Worm (Caenorhabditis elegans) whole organism, mixed stage, embryonic: Measurements from ENCODE around the gene vab-8.

ENCODE experiments used
- ceh-43 ChIP-seq: fragments of 200-800 bp; sonication (Bioruptor generic); optimal IDR thresholded peaks from 2 replicates; lab custom pipeline; 2018; ENCODE audit warnings: mild to moderate bottlenecking, missing genetic modification characterization, moderate library complexity, missing compliant biosample characterization
- ceh-83 ChIP-seq: fragments of 200-800 bp; sonication (Bioruptor generic); optimal IDR thresholded peaks from 2 replicates; lab custom pipeline; 2018; ENCODE audit warnings: mild to moderate bottlenecking, missing genetic modification characterization, missing compliant biosample characterization
- ces-1 ChIP-seq: fragments of 150-350 bp; optimal IDR thresholded peaks from 2 replicates; lab custom pipeline; 2014; ENCODE audit warnings: missing biosample characterization, missing genetic modification reagents, missing genetic modification characterization
- elt-1 ChIP-seq: sonication (generic microtip); optimal IDR thresholded peaks from 2 replicates; lab custom pipeline; 2017; ENCODE audit warnings: missing genetic modification characterization, mild to moderate bottlenecking, missing compliant biosample characterization, antibody characterized with exemption, moderate library complexity, borderline replicate concordance; ENCODE audit not compliant: insufficient read depth
- flh-1 ChIP-seq: fragments of 200-800 bp; sonication (Bioruptor generic); optimal IDR thresholded peaks from 2 replicates; lab custom pipeline; 2018; ENCODE audit warnings: mild to moderate bottlenecking, missing genetic modification characterization, moderate library complexity, missing compliant biosample characterization
- ham-2 ChIP-seq: fragments of 200-800 bp; sonication (Bioruptor generic); optimal IDR thresholded peaks from 2 replicates; lab custom pipeline; 2018; ENCODE audit warnings: mild to moderate bottlenecking, missing genetic modification characterization, missing compliant biosample characterization
- hlh-1 ChIP-seq: fragments of 150-350 bp; optimal IDR thresholded peaks from 2 replicates; lab custom pipeline; 2014; ENCODE audit warnings: missing biosample characterization, missing genetic modification reagents, missing genetic modification characterization
- mep-1 ChIP-seq: fragments of 150-350 bp; optimal IDR thresholded peaks from 2 replicates; lab custom pipeline; 2017; ENCODE audit warnings: missing biosample characterization, missing genetic modification reagents, missing genetic modification characterization, inconsistent platforms
- mls-2 ChIP-seq: sonication (generic microtip); optimal IDR thresholded peaks from 2 replicates; lab custom pipeline; 2016; ENCODE audit warnings: mild to moderate bottlenecking, missing genetic modification characterization, moderate library complexity, missing compliant biosample characterization
- nhr-237 ChIP-seq: fragments of 150-350 bp; optimal IDR thresholded peaks from 2 replicates; lab custom pipeline; 2014; ENCODE audit warnings: missing biosample characterization, missing genetic modification characterization
- nhr-28 ChIP-seq: fragments of 150-350 bp; optimal IDR thresholded peaks from 2 replicates; lab custom pipeline; 2014; ENCODE audit warnings: missing biosample characterization, missing genetic modification characterization
- pha-4 ChIP-seq: fragments of 150-350 bp; optimal IDR thresholded peaks from 2 replicates; lab custom pipeline; 2018; ENCODE audit warnings: missing biosample characterization, missing genetic modification reagents, missing genetic modification characterization
- snpc-4 ChIP-seq: fragments of 150-350 bp; optimal IDR thresholded peaks from 2 replicates; lab custom pipeline; 2014; ENCODE audit warnings: missing biosample characterization, missing genetic modification characterization
- unc-62 ChIP-seq: fragments of 150-350 bp; optimal IDR thresholded peaks from 2 replicates; lab custom pipeline; 2014; ENCODE audit warnings: missing biosample characterization, missing genetic modification reagents, missing genetic modification characterization

- TF ChIP-seq elt-1 (tag; lab: Kevin White, UChicago) (no peak), snpc-4 (tag; lab: Kevin White, UChicago) (no peak), ceh-83 (GFP tag; lab: Kevin White, UChicago) (no peak), ces-1 (GFP tag; lab: Kevin White, UChicago) (no peak), pha-4 (tag; lab: Kevin White, UChicago) (no peak), ham-2 (GFP tag; lab: Kevin White, UChicago) (no peak), unc-62 (GFP tag; lab: Kevin White, UChicago) (no peak), hlh-1 (tag; lab: Kevin White, UChicago) (no peak), nhr-28 (tag; lab: Kevin White, UChicago) (no peak), mls-2 (tag; lab: Kevin White, UChicago) (no peak), flh-1 (GFP tag; lab: Kevin White, UChicago) (no peak), mep-1 (tag; lab: Kevin White, UChicago) (no peak), nhr-237 (no peak), ceh-43 (GFP tag; lab: Kevin White, UChicago) (no peak)
Measured at ce11 chrV:12181310-12181709, 31.8 kb upstream of the vab-8 start, which contains the start of gene elpc-3.
